Worm (Caenorhabditis elegans): ENCODE measurements around the gene K02F6.1.

ce11 chrII:2530496-2530895 lies 23.3 kb upstream of the K02F6.1 start, which contains the start of gene K02F6.6:
- TF ChIP-seq ama-1 (optimal IDR thresholded peaks at IDR 0.05) (no peak), ceh-82 (tag; optimal IDR thresholded peaks at IDR 0.05) (no peak), lin-39 (tag; optimal IDR thresholded peaks at IDR 0.05) (no peak)

Data from whole organism, L1 larva.